In genomic region chr3R:9420439-9421234, dm6 we compare ENCODE assay signal across 5 fruit fly cellular contexts.
A peak's percentile ranks its signal among the peaks of the same experiment; 100 is the strongest.
TF ChIP-seq lines count a peak whose summit lies in the region.

No protein-coding gene starts in this region.

- TF ChIP-seq CTCF in whole organism, embryonic (GFP tag; optimal IDR thresholded peaks at IDR 0.05; lab: Kevin White, UChicago): no peak

TF ChIP-seq in whole organism, adult, 20 proteins besides CTCF, POLR2A, EP300 and RAD21 (continues in another document):
- TF ChIP-seq CG1620 (GFP tag; optimal IDR thresholded peaks at IDR 0.05; lab: Kevin White, UChicago) (no peak), CG7045 (GFP tag; optimal IDR thresholded peaks at IDR 0.05; lab: Kevin White, UChicago) (peak; percentile 18), kay (GFP tag; lab: Kevin White, UChicago; ENCODE audit: borderline replicate concordance) (no peak), CG12768 (GFP tag; optimal IDR thresholded peaks at IDR 0.05; lab: Kevin White, UChicago) (peak; percentile 73), CG5204 (GFP tag; optimal IDR thresholded peaks at IDR 0.05; lab: Kevin White, UChicago) (no peak), ovo (GFP tag; optimal IDR thresholded peaks at IDR 0.05; lab: Kevin White, UChicago) (peak; percentile 36), tj (GFP tag; optimal IDR thresholded peaks at IDR 0.05; lab: Kevin White, UChicago) (peak; percentile 64), CG33017 (tag; optimal IDR thresholded peaks at IDR 0.05; lab: Kevin White, UChicago) (peak; percentile 10), pad (GFP tag; optimal IDR thresholded peaks at IDR 0.05; lab: Kevin White, UChicago) (peak; percentile 55), Hr96 (GFP tag; optimal IDR thresholded peaks at IDR 0.05; lab: Kevin White, UChicago) (no peak), Mnt (GFP tag; optimal IDR thresholded peaks at IDR 0.05; lab: Kevin White, UChicago) (peak; percentile 13), Crg-1 (GFP tag; optimal IDR thresholded peaks at IDR 0.05; lab: Kevin White, UChicago) (no peak), CG14711 (tag; optimal IDR thresholded peaks at IDR 0.05; lab: Kevin White, UChicago) (peak; percentile 14), Clk (GFP tag; optimal IDR thresholded peaks at IDR 0.05; lab: Kevin White, UChicago) (no peak), toe (GFP tag; optimal IDR thresholded peaks at IDR 0.05; lab: Kevin White, UChicago) (no peak), CG7101 (tag; optimal IDR thresholded peaks at IDR 0.05; lab: Kevin White, UChicago) (peak; percentile 34), CG11617 (GFP tag; optimal IDR thresholded peaks at IDR 0.05; lab: Kevin White, UChicago) (peak; percentile 45), bab1 (GFP tag; optimal IDR thresholded peaks at IDR 0.05; lab: Kevin White, UChicago) (no peak)

TF ChIP-seq in whole organism, embryonic, 481 proteins besides CTCF, POLR2A, EP300 and RAD21 (continues in another document):
- TF ChIP-seq vvl (GFP tag; IDR thresholded peaks at IDR 0.05; lab: Robert Waterston, UW): peak; percentile 52; the same call in 1 of the 2 replicates
- TF ChIP-seq Stat92E (GFP tag; optimal IDR thresholded peaks at IDR 0.05; lab: Kevin White, UChicago): no peak
- TF ChIP-seq Sry-δ (GFP tag; optimal IDR thresholded peaks at IDR 0.05; lab: Kevin White, UChicago): no peak
- TF ChIP-seq Neu2 (GFP tag; optimal IDR thresholded peaks at IDR 0.05; lab: Kevin White, UChicago; ENCODE audit: borderline replicate concordance): no peak
- no peak for TF ChIP-seq ind (GFP tag; optimal IDR thresholded peaks at IDR 0.05; lab: Kevin White, UChicago)
- TF ChIP-seq CG10979 (tag; optimal IDR thresholded peaks at IDR 0.05; lab: Kevin White, UChicago): peak; percentile 14
- TF ChIP-seq CG34422 (GFP tag; IDR thresholded peaks at IDR 0.05; lab: Robert Waterston, UW): no peak
- peak; percentile 8; the same call in 1 of the 2 replicates for TF ChIP-seq slbo (GFP tag; IDR thresholded peaks at IDR 0.05; lab: Robert Waterston, UW)
- TF ChIP-seq eyg (GFP tag; optimal IDR thresholded peaks at IDR 0.05; lab: Kevin White, UChicago): no peak
- TF ChIP-seq HLH54F (GFP tag; optimal IDR thresholded peaks at IDR 0.05; lab: Kevin White, UChicago): no peak
- TF ChIP-seq Blimp-1 (GFP tag; optimal IDR thresholded peaks at IDR 0.05; lab: Kevin White, UChicago): peak; percentile 17
- TF ChIP-seq bowl (GFP tag; IDR thresholded peaks at IDR 0.05; lab: Robert Waterston, UW): 0 out of 2 replicates have a peak, but pooled peaks have one; percentile 34
- TF ChIP-seq Side (GFP tag; optimal IDR thresholded peaks at IDR 0.05; lab: Kevin White, UChicago): no peak
- TF ChIP-seq aop (GFP tag; IDR thresholded peaks at IDR 0.05; lab: Robert Waterston, UW): no peak
- TF ChIP-seq Opbp (GFP tag; IDR thresholded peaks at IDR 0.05; lab: Robert Waterston, UW; ENCODE audit: partially characterized antibody): no peak
- no peak for TF ChIP-seq CG17829 (tag; optimal IDR thresholded peaks at IDR 0.05; lab: Kevin White, UChicago)
- no peak for TF ChIP-seq Rfx (GFP tag; IDR thresholded peaks at IDR 0.05; lab: Robert Waterston, UW)
- TF ChIP-seq BEAF-32 (GFP tag; optimal IDR thresholded peaks at IDR 0.05; lab: Kevin White, UChicago): no peak

TF ChIP-seq in whole organism, prepupa, 60 proteins besides CTCF, POLR2A, EP300 and RAD21 (continues in another document):
- peak; percentile 68 for TF ChIP-seq Hr4 (GFP tag; optimal IDR thresholded peaks at IDR 0.05; lab: Kevin White, UChicago)
- TF ChIP-seq CG32006 (GFP tag; optimal IDR thresholded peaks at IDR 0.05; lab: Kevin White, UChicago): peak; percentile 73
- peak; percentile 45; the same call in 1 of the 3 replicates for TF ChIP-seq CG6163 (GFP tag; IDR thresholded peaks at IDR 0.05; lab: Robert Waterston, UW)
- peak; percentile 36 for TF ChIP-seq CG34406 (GFP tag; optimal IDR thresholded peaks at IDR 0.05; lab: Kevin White, UChicago)
- TF ChIP-seq CG15336 (GFP tag; IDR thresholded peaks at IDR 0.05; lab: Robert Waterston, UW): peak; percentile 66
- TF ChIP-seq CG31627 (GFP tag; optimal IDR thresholded peaks at IDR 0.05; lab: Kevin White, UChicago): peak; percentile 24
- TF ChIP-seq Eip78C (GFP tag; lab: Kevin White, UChicago): peak; percentile 58
- peak; percentile 71 for TF ChIP-seq CG8119 (GFP tag; IDR thresholded peaks at IDR 0.05; lab: Robert Waterston, UW)
- no peak for TF ChIP-seq CG6808 (GFP tag; optimal IDR thresholded peaks at IDR 0.05; lab: Kevin White, UChicago)
- TF ChIP-seq CG11294 (GFP tag; IDR thresholded peaks at IDR 0.05; lab: Robert Waterston, UW): peak; percentile 50; the same call in 1 of the 2 replicates
- TF ChIP-seq lz (GFP tag; optimal IDR thresholded peaks at IDR 0.05; lab: Kevin White, UChicago): no peak
- TF ChIP-seq svp (GFP tag; lab: Kevin White, UChicago): peak; percentile 74
- peak; percentile 35 for TF ChIP-seq CG10669 (GFP tag; optimal IDR thresholded peaks at IDR 0.05; lab: Kevin White, UChicago)
- peak; percentile 28 for TF ChIP-seq acj6 (GFP tag; optimal IDR thresholded peaks at IDR 0.05; lab: Kevin White, UChicago)
- peak; percentile 31 for TF ChIP-seq Eip75B (GFP tag; optimal IDR thresholded peaks at IDR 0.05; lab: Kevin White, UChicago)
- TF ChIP-seq CG8319 (GFP tag; optimal IDR thresholded peaks at IDR 0.05; lab: Kevin White, UChicago): peak; percentile 29
- peak; percentile 42 for TF ChIP-seq pdm3 (GFP tag; optimal IDR thresholded peaks at IDR 0.05; lab: Kevin White, UChicago)
- peak; percentile 0 for TF ChIP-seq Ets96B (tag; optimal IDR thresholded peaks at IDR 0.05; lab: Kevin White, UChicago)
- peak; percentile 8 for TF ChIP-seq CG11902 (GFP tag; optimal IDR thresholded peaks at IDR 0.05; lab: Kevin White, UChicago)
- no peak for TF ChIP-seq fd85E (GFP tag; optimal IDR thresholded peaks at IDR 0.05; lab: Kevin White, UChicago)

TF ChIP-seq in whole organism, pupa, 21 proteins besides CTCF, POLR2A, EP300 and RAD21:
- TF ChIP-seq CG17806 (tag; optimal IDR thresholded peaks at IDR 0.05; lab: Kevin White, UChicago) (peak; percentile 12), CG15710 (tag; optimal IDR thresholded peaks at IDR 0.05; lab: Kevin White, UChicago) (no peak), fd96Ca (GFP tag; IDR thresholded peaks at IDR 0.05; lab: Robert Waterston, UW) (peak; percentile 76), rn (GFP tag; IDR thresholded peaks at IDR 0.05; lab: Robert Waterston, UW) (no peak), CG32121 (GFP tag; IDR thresholded peaks at IDR 0.05; lab: Robert Waterston, UW) (peak; percentile 76), CG9948 (tag; optimal IDR thresholded peaks at IDR 0.05; lab: Kevin White, UChicago) (peak; percentile 33), CG14655 (GFP tag; optimal IDR thresholded peaks at IDR 0.05; lab: Kevin White, UChicago) (peak; percentile 46), CG34367 (tag; optimal IDR thresholded peaks at IDR 0.05; lab: Kevin White, UChicago) (no peak), CG10348 (GFP tag; IDR thresholded peaks at IDR 0.05; lab: Robert Waterston, UW) (peak; percentile 50; the same call in 1 of the 2 replicates), CG8159 (tag; optimal IDR thresholded peaks at IDR 0.05; lab: Kevin White, UChicago) (peak; percentile 46), Ets98B (GFP tag; IDR thresholded peaks at IDR 0.05; lab: Robert Waterston, UW) (peak; percentile 65; the same call in 1 of the 2 replicates), CG12605 (GFP tag; IDR thresholded peaks at IDR 0.05; lab: Robert Waterston, UW) (no peak), Pif1B (GFP tag; optimal IDR thresholded peaks at IDR 0.05; lab: Kevin White, UChicago) (peak; percentile 2), Snoo (tag; optimal IDR thresholded peaks at IDR 0.05; lab: Kevin White, UChicago) (no peak), CG8301 (tag; optimal IDR thresholded peaks at IDR 0.05; lab: Kevin White, UChicago) (peak; percentile 46), CG4496 (GFP tag; IDR thresholded peaks at IDR 0.05; lab: Robert Waterston, UW) (peak; percentile 81)

TF ChIP-seq in whole organism, wandering third instar larva, 38 proteins besides CTCF, POLR2A, EP300 and RAD21:
- TF ChIP-seq Jra (GFP tag; optimal IDR thresholded peaks at IDR 0.05; lab: Kevin White, UChicago): no peak
- TF ChIP-seq psq (GFP tag; optimal IDR thresholded peaks at IDR 0.05; lab: Kevin White, UChicago): peak; percentile 2
- TF ChIP-seq foxo (GFP tag; optimal IDR thresholded peaks at IDR 0.05; lab: Kevin White, UChicago): peak in 1 of 2 experiments; percentile 19
